Fruit fly (Drosophila melanogaster) whole organism, pupa: ENCODE results near the gene CG14570.

ENCODE experiments used
- CG12605 ChIP-seq: fragments of 200-800 bp; sonication (Bioruptor generic); IDR thresholded peaks from 2 replicates; pipeline ENCODE4 v1.3.6; 2022; ENCODE audit warnings: missing biosample characterization, missing genetic modification characterization
- CG13204 ChIP-seq: fragments of 200-800 bp; sonication (Bioruptor generic); optimal IDR thresholded peaks from 2 replicates; lab custom pipeline; 2018; ENCODE audit warnings: missing biosample characterization, mild to moderate bottlenecking, missing genetic modification characterization, moderate library complexity
- CG15710 ChIP-seq: fragments of 200-800 bp; sonication (Bioruptor generic); optimal IDR thresholded peaks from 2 replicates; lab custom pipeline; 2018; ENCODE audit warnings: missing biosample characterization, mild to moderate bottlenecking, missing genetic modification characterization, moderate library complexity
- CG34367 ChIP-seq: fragments of 200-800 bp; sonication (Bioruptor generic); optimal IDR thresholded peaks from 2 replicates; lab custom pipeline; 2018; ENCODE audit warnings: missing biosample characterization, mild to moderate bottlenecking, missing genetic modification characterization
- CG4496 ChIP-seq: fragments of 200-800 bp; sonication (Bioruptor generic); IDR thresholded peaks from 3 replicates; pipeline ENCODE4 v1.3.6; 2022; ENCODE audit warnings: missing biosample characterization, missing genetic modification characterization
- CG8159 ChIP-seq: fragments of 200-800 bp; sonication (Bioruptor generic); optimal IDR thresholded peaks from 3 replicates; lab custom pipeline; 2018; ENCODE audit warnings: missing biosample characterization, mild to moderate bottlenecking, missing genetic modification characterization, moderate library complexity
- CG8301 ChIP-seq: fragments of 200-800 bp; sonication (Bioruptor generic); optimal IDR thresholded peaks from 2 replicates; lab custom pipeline; 2018; ENCODE audit warnings: missing biosample characterization, mild to moderate bottlenecking, missing genetic modification characterization
- D1 ChIP-seq: fragments of 200-800 bp; sonication (Bioruptor generic); optimal IDR thresholded peaks from 2 replicates; lab custom pipeline; 2018; ENCODE audit warnings: missing biosample characterization, mild to moderate bottlenecking, missing genetic modification characterization, moderate library complexity
- Ets98B ChIP-seq: fragments of 200-800 bp; sonication (Bioruptor generic); IDR thresholded peaks from 2 replicates; pipeline ENCODE4 v1.3.6; 2022; ENCODE audit warnings: missing biosample characterization, missing genetic modification characterization
- Pif1A ChIP-seq: fragments of 200-800 bp; sonication (Bioruptor generic); optimal IDR thresholded peaks from 3 replicates; lab custom pipeline; 2016; ENCODE audit warnings: missing biosample characterization, missing genetic modification characterization
- Snoo ChIP-seq: fragments of 200-800 bp; sonication (Bioruptor generic); optimal IDR thresholded peaks from 3 replicates; lab custom pipeline; 2017; ENCODE audit warnings: missing biosample characterization, mild to moderate bottlenecking, missing genetic modification characterization, inconsistent platforms
- gl ChIP-seq: fragments of 200-800 bp; sonication (Bioruptor generic); optimal IDR thresholded peaks from 2 replicates; lab custom pipeline; 2018; ENCODE audit warnings: missing biosample characterization, mild to moderate bottlenecking, missing genetic modification characterization

DNA sequence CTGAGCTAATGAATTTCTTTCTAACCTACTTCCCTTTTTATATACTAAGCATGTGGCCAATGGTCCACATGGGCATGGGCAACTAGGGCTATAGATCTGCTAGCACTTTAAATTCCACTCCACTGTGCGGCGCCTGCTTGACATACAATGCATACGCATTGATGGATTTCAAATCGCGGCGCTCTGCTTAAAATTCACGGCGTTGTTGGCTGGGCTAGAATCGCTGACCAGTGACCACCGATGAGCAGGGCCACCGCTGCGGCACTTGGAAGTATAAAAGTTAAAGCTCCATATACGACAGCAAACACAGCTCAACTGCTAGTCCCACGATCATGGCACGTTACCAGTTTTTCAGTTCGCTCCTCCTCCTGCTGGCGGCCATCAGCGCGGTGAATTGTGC lies 3.5 kb upstream of the CG14570 start, which contains the start of gene CG14573:
- TF ChIP-seq CG8159 (tag; lab: Kevin White, UChicago) = no peak
- TF ChIP-seq CG8301 = no peak
- no peak for TF ChIP-seq CG34367 (tag; lab: Kevin White, UChicago)
- TF ChIP-seq CG12605 (GFP tag; lab: Robert Waterston, UW) = no peak
- TF ChIP-seq CG13204 = no peak
- TF ChIP-seq Snoo (tag; lab: Kevin White, UChicago) = no peak
- no peak for TF ChIP-seq CG4496 (GFP tag; lab: Robert Waterston, UW)
- no peak for TF ChIP-seq Ets98B
- no peak for TF ChIP-seq gl (tag; lab: Kevin White, UChicago)
- no peak for TF ChIP-seq D1
- TF ChIP-seq CG15710 (tag; lab: Kevin White, UChicago) = no peak
- no peak for TF ChIP-seq Pif1A (GFP tag; lab: Kevin White, UChicago)
